Worm (Caenorhabditis elegans): Measurements from ENCODE around the gene T13C5.10.

DNA sequence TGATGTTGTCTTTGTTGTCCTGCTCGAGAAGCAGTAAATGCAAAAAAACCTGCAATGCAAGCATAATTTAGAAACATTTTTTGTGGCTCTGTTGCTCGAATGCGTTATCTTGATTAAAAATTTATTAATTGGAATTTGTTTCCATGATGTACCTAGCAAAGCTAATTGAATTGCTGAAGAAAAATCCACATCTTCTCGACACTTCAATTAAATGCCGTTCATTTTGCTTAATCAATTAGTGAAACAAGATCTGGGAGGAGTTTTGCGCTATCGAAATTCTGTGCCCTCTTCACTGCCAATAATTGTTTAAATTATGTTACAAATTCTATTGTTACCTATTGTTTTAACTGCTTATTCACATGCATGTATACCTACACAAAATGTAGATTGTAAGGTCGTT, 12.1 kb upstream of the T13C5.10 start, which contains the start of gene T25B2.3:
- TF ChIP-seq nhr-11 (tag; optimal IDR thresholded peaks at IDR 0.05): no peak
- no peak for TF ChIP-seq tag-97 (GFP tag; IDR thresholded peaks at IDR 0.05)
- no peak for TF ChIP-seq zip-11 (GFP tag; IDR thresholded peaks at IDR 0.05)
- TF ChIP-seq pha-4 (GFP tag; IDR thresholded peaks at IDR 0.05): no peak
- TF ChIP-seq pha-4 (tag; optimal IDR thresholded peaks at IDR 0.05): no peak
- TF ChIP-seq ama-1 (optimal IDR thresholded peaks at IDR 0.05): no peak
- TF ChIP-seq pqm-1 (tag; optimal IDR thresholded peaks at IDR 0.05): peak; percentile 1
- TF ChIP-seq nhr-237 (tag; optimal IDR thresholded peaks at IDR 0.05): no peak
- no peak for TF ChIP-seq skn-1 (tag; optimal IDR thresholded peaks at IDR 0.05)
- TF ChIP-seq lin-39 (tag; optimal IDR thresholded peaks at IDR 0.05): no peak
- TF ChIP-seq egl-27 (tag; optimal IDR thresholded peaks at IDR 0.05): no peak
- TF ChIP-seq zfp-3 (GFP tag; conservative IDR thresholded peaks at IDR 0.05): no peak
